Worm (Caenorhabditis elegans) whole organism, L4/young adult: ENCODE data around the gene fipr-20.

ENCODE experiments used
- W03F9.2 ChIP-seq: fragments of 150-350 bp; optimal IDR thresholded peaks from 2 replicates; lab custom pipeline; 2014; ENCODE audit warnings: missing biosample characterization, missing genetic modification characterization
- him-1 ChIP-seq: sonication (generic microtip); optimal IDR thresholded peaks from 2 replicates; lab custom pipeline; 2016; ENCODE audit warnings: missing genotype, missing genetic modification reagents, missing genetic modification characterization, missing compliant biosample characterization

- TF ChIP-seq W03F9.2 (tag; lab: Kevin White, UChicago) (no peak), him-1 (no peak)
Observed at ce11 chrIII:7488303-7488702, 26.1 kb upstream of the fipr-20 start.
